Worm (Caenorhabditis elegans) whole organism, late embryonic: ENCODE data around the gene blos-4.

ENCODE experiments used
- ama-1 ChIP-seq: fragments of 150-350 bp; optimal IDR thresholded peaks from 2 replicates; lab custom pipeline; 2014
- ceh-34 ChIP-seq: sonication (generic microtip); optimal IDR thresholded peaks from 2 replicates; lab custom pipeline; 2016; ENCODE audit warnings: mild to moderate bottlenecking, missing genetic modification characterization, missing compliant biosample characterization
- ceh-6 ChIP-seq: fragments of 200-800 bp; sonication (Bioruptor generic); optimal IDR thresholded peaks from 2 replicates; lab custom pipeline; 2018; ENCODE audit warnings: mild to moderate bottlenecking, missing genetic modification characterization, missing compliant biosample characterization
- ets-4 ChIP-seq: sonication (generic microtip); optimal IDR thresholded peaks from 2 replicates; lab custom pipeline; 2016; ENCODE audit warnings: missing genetic modification characterization, missing compliant biosample characterization
- hlh-13 ChIP-seq: fragments of 200-800 bp; sonication (Bioruptor generic); optimal IDR thresholded peaks from 2 replicates; lab custom pipeline; 2018; ENCODE audit warnings: mild to moderate bottlenecking, missing genetic modification characterization, missing compliant biosample characterization
- hlh-30 ChIP-seq: sonication (generic microtip); optimal IDR thresholded peaks from 2 replicates; lab custom pipeline; 2017; ENCODE audit warnings: antibody characterized with exemption, missing genetic modification characterization, missing compliant biosample characterization; ENCODE audit not compliant: insufficient read depth
- lin-11 ChIP-seq: fragments of 200-800 bp; sonication (Bioruptor generic); optimal IDR thresholded peaks from 2 replicates; lab custom pipeline; 2018; ENCODE audit warnings: mild to moderate bottlenecking, missing genetic modification characterization, missing compliant biosample characterization
- nfya-1 ChIP-seq: sonication (generic microtip); optimal IDR thresholded peaks from 2 replicates; lab custom pipeline; 2017; ENCODE audit warnings: missing genetic modification characterization, mild to moderate bottlenecking, missing compliant biosample characterization, antibody characterized with exemption, moderate library complexity
- pat-9 ChIP-seq: fragments of 200-800 bp; sonication (Bioruptor generic); optimal IDR thresholded peaks from 2 replicates; lab custom pipeline; 2018; ENCODE audit warnings: mild to moderate bottlenecking, missing genetic modification characterization, moderate library complexity, missing compliant biosample characterization
- pha-4 ChIP-seq: fragments of 150-350 bp; optimal IDR thresholded peaks from 2 replicates; lab custom pipeline; 2018; ENCODE audit warnings: missing biosample characterization, missing genetic modification reagents, missing genetic modification characterization
- ref-2 ChIP-seq: sonication (generic microtip); optimal IDR thresholded peaks from 2 replicates; lab custom pipeline; 2016; ENCODE audit warnings: missing genetic modification characterization, missing compliant biosample characterization

DNA sequence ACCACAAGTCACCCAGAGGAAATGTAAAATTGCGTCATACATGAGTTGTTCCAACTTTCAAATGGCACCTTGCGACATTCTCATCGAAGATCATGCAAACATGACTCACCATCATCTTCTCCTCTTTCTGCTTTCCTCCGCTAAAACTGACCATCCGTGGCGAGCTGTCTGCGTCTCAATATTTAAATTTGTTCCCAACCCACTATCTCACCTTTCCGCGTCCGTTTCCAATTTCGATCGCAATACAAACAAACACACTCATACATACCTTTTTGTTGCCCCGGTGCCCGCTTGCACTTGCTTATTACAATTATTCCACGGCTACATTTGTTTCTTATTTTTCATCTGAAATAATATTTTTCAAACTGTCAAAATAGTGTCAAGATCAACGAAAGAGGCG, 15.6 kb downstream of the blos-4 start, which contains the start of gene nmgp-1:
- no peak for TF ChIP-seq ceh-6 (GFP tag; lab: Kevin White, UChicago)
- TF ChIP-seq hlh-13 = no peak
- TF ChIP-seq nfya-1 (tag; lab: Kevin White, UChicago) = no peak
- no peak for TF ChIP-seq pha-4
- no peak for TF ChIP-seq ama-1 (lab: Kevin White, UChicago)
- TF ChIP-seq ref-2 (tag; lab: Kevin White, UChicago) = no peak
- no peak for TF ChIP-seq hlh-30 (tag; lab: Kevin White, UChicago)
- no peak for TF ChIP-seq pat-9 (tag; lab: Kevin White, UChicago)
- TF ChIP-seq ets-4 = no peak
- no peak for TF ChIP-seq lin-11 (tag; lab: Kevin White, UChicago)
- TF ChIP-seq ceh-34 (tag; lab: Kevin White, UChicago) = peak; percentile 54
